Worm (Caenorhabditis elegans) whole organism, mixed stage, embryonic: ENCODE results near the gene M110.9.

ENCODE experiments used
- bed-3 ChIP-seq: fragments of 200-800 bp; sonication (Bioruptor generic); optimal IDR thresholded peaks from 3 replicates; lab custom pipeline; 2018; ENCODE audit warnings: mild to moderate bottlenecking, missing genetic modification characterization, moderate library complexity, missing compliant biosample characterization
- blmp-1 ChIP-seq: fragments of 150-350 bp; optimal IDR thresholded peaks from 2 replicates; lab custom pipeline; 2014; ENCODE audit warnings: missing biosample characterization, missing genetic modification characterization
- ceh-39 ChIP-seq: fragments of 150-350 bp; optimal IDR thresholded peaks from 2 replicates; lab custom pipeline; 2014; ENCODE audit warnings: missing biosample characterization, missing genetic modification characterization
- ceh-43 ChIP-seq: fragments of 200-800 bp; sonication (Bioruptor generic); optimal IDR thresholded peaks from 2 replicates; lab custom pipeline; 2018; ENCODE audit warnings: mild to moderate bottlenecking, missing genetic modification characterization, moderate library complexity, missing compliant biosample characterization
- ceh-83 ChIP-seq: fragments of 200-800 bp; sonication (Bioruptor generic); optimal IDR thresholded peaks from 2 replicates; lab custom pipeline; 2018; ENCODE audit warnings: mild to moderate bottlenecking, missing genetic modification characterization, missing compliant biosample characterization
- ces-1 ChIP-seq: fragments of 150-350 bp; optimal IDR thresholded peaks from 2 replicates; lab custom pipeline; 2014; ENCODE audit warnings: missing biosample characterization, missing genetic modification reagents, missing genetic modification characterization
- cnd-1 ChIP-seq: fragments of 200-800 bp; sonication (Bioruptor generic); optimal IDR thresholded peaks from 2 replicates; lab custom pipeline; 2018; ENCODE audit warnings: mild to moderate bottlenecking, missing genetic modification characterization, missing compliant biosample characterization
- drap-1 ChIP-seq: fragments of 200-800 bp; sonication (Bioruptor generic); optimal IDR thresholded peaks from 3 replicates; lab custom pipeline; 2018; ENCODE audit warnings: mild to moderate bottlenecking, missing genetic modification characterization, missing compliant biosample characterization
- elt-1 ChIP-seq: sonication (generic microtip); optimal IDR thresholded peaks from 2 replicates; lab custom pipeline; 2017; ENCODE audit warnings: missing genetic modification characterization, mild to moderate bottlenecking, missing compliant biosample characterization, antibody characterized with exemption, moderate library complexity, borderline replicate concordance; ENCODE audit not compliant: insufficient read depth
- elt-3 ChIP-seq: fragments of 150-350 bp; optimal IDR thresholded peaks from 2 replicates; lab custom pipeline; 2014; ENCODE audit warnings: missing biosample characterization, missing genetic modification characterization
- flh-1 ChIP-seq: fragments of 200-800 bp; sonication (Bioruptor generic); optimal IDR thresholded peaks from 2 replicates; lab custom pipeline; 2018; ENCODE audit warnings: mild to moderate bottlenecking, missing genetic modification characterization, moderate library complexity, missing compliant biosample characterization
- ham-2 ChIP-seq: fragments of 200-800 bp; sonication (Bioruptor generic); optimal IDR thresholded peaks from 2 replicates; lab custom pipeline; 2018; ENCODE audit warnings: mild to moderate bottlenecking, missing genetic modification characterization, missing compliant biosample characterization
- hlh-1 ChIP-seq: fragments of 150-350 bp; optimal IDR thresholded peaks from 2 replicates; lab custom pipeline; 2014; ENCODE audit warnings: missing biosample characterization, missing genetic modification reagents, missing genetic modification characterization
- lin-13 ChIP-seq: fragments of 150-350 bp; optimal IDR thresholded peaks from 2 replicates; lab custom pipeline; 2014; ENCODE audit warnings: missing biosample characterization, missing genetic modification characterization
- nhr-12 ChIP-seq: fragments of 150-350 bp; optimal IDR thresholded peaks from 2 replicates; lab custom pipeline; 2014; ENCODE audit warnings: missing biosample characterization, missing genetic modification characterization
- nhr-2 ChIP-seq: fragments of 150-350 bp; optimal IDR thresholded peaks from 2 replicates; lab custom pipeline; 2014; ENCODE audit warnings: missing biosample characterization, missing genetic modification characterization
- nhr-28 ChIP-seq: fragments of 150-350 bp; optimal IDR thresholded peaks from 2 replicates; lab custom pipeline; 2014; ENCODE audit warnings: missing biosample characterization, missing genetic modification characterization
- nhr-76 ChIP-seq: sonication (generic microtip); optimal IDR thresholded peaks from 2 replicates; lab custom pipeline; 2017; ENCODE audit warnings: missing biosample characterization, missing genetic modification characterization
- sem-2 ChIP-seq: fragments of 200-800 bp; sonication (Bioruptor generic); optimal IDR thresholded peaks from 2 replicates; lab custom pipeline; 2018; ENCODE audit warnings: mild to moderate bottlenecking, missing genetic modification characterization, missing compliant biosample characterization
- snpc-4 ChIP-seq: fragments of 150-350 bp; optimal IDR thresholded peaks from 2 replicates; lab custom pipeline; 2014; ENCODE audit warnings: missing biosample characterization, missing genetic modification characterization
- sptf-1 ChIP-seq: sonication (generic microtip); optimal IDR thresholded peaks from 2 replicates; lab custom pipeline; 2017; ENCODE audit warnings: mild to moderate bottlenecking, missing genetic modification characterization, moderate library complexity, missing compliant biosample characterization
- tbx-8 ChIP-seq: fragments of 200-800 bp; sonication (Bioruptor generic); optimal IDR thresholded peaks from 2 replicates; lab custom pipeline; 2018; ENCODE audit warnings: mild to moderate bottlenecking, missing genetic modification characterization, moderate library complexity, missing compliant biosample characterization
- unc-120 ChIP-seq: sonication (generic microtip); optimal IDR thresholded peaks from 2 replicates; lab custom pipeline; 2017; ENCODE audit warnings: missing genetic modification characterization, missing compliant biosample characterization; ENCODE audit not compliant: poor library complexity, severe bottlenecking
- unc-39 ChIP-seq: fragments of 150-350 bp; optimal IDR thresholded peaks from 2 replicates; lab custom pipeline; 2014; ENCODE audit warnings: missing biosample characterization, missing genetic modification characterization
- unc-62 ChIP-seq: fragments of 150-350 bp; optimal IDR thresholded peaks from 2 replicates; lab custom pipeline; 2014; ENCODE audit warnings: missing biosample characterization, missing genetic modification reagents, missing genetic modification characterization
- zip-8 ChIP-seq: fragments of 150-350 bp; optimal IDR thresholded peaks from 2 replicates; lab custom pipeline; 2014; ENCODE audit warnings: missing biosample characterization, missing genetic modification characterization
- ztf-11 ChIP-seq: fragments of 150-350 bp; optimal IDR thresholded peaks from 2 replicates; lab custom pipeline; 2014; ENCODE audit warnings: missing biosample characterization, missing genetic modification characterization

Gene M110.9

DNA sequence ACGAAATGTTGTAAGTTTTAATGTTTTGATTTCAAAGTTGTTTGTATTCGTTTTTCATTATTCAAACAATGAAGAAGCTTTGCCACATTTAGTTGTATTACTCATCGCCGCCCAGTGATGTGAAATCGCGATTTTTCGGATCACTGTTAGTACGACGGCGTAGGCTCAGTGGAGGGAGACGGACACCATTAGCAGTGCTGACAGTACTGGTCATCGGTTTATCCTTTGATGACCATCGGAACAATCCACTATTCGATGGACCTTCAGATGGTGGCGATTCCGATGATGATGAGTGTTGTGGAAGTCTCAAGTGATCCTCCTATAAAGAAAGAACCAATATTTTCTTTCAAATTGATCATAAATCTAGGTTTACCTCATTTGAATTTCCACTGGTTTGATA, 43.6 kb upstream of the M110.9 start:
- no peak for TF ChIP-seq elt-3 (tag; lab: Kevin White, UChicago)
- no peak for TF ChIP-seq snpc-4 (tag; lab: Kevin White, UChicago)
- TF ChIP-seq ham-2 (GFP tag; lab: Kevin White, UChicago) = no peak
- no peak for TF ChIP-seq bed-3 (GFP tag; lab: Kevin White, UChicago)
- TF ChIP-seq sptf-1 (tag; lab: Kevin White, UChicago) = no peak
- no peak for TF ChIP-seq flh-1 (GFP tag; lab: Kevin White, UChicago)
- TF ChIP-seq, all 35 proteins: peak for 0

DNA sequence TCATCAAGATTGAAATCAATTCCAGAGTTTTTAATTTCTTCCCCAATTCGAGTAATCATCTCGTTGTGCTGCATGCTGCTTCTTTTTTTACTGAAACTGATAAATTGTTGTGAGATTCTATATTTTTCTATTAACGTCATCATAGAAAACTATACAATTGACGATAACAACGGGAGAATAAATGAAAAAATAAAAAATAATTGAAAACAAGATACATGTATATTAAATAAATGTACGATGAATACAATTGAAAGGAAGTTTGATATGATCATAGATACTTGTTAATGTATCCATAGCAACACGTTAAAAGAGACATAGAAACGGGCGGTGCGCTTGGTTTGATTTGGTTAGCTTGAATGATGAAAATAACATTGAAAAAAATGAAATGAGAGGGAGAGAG, 40.6 kb upstream of the M110.9 start, which contains the start of gene T05C12.8:
Gene T05C12.8, minus strand, starts transcription at position 101 of the 400 bp plus-strand sequence.
- TF ChIP-seq sem-2 (GFP tag; lab: Kevin White, UChicago) = no peak
- peak; percentile 15 for TF ChIP-seq ces-1 (GFP tag; lab: Kevin White, UChicago)
- TF ChIP-seq, all 35 proteins: peak for 1

DNA sequence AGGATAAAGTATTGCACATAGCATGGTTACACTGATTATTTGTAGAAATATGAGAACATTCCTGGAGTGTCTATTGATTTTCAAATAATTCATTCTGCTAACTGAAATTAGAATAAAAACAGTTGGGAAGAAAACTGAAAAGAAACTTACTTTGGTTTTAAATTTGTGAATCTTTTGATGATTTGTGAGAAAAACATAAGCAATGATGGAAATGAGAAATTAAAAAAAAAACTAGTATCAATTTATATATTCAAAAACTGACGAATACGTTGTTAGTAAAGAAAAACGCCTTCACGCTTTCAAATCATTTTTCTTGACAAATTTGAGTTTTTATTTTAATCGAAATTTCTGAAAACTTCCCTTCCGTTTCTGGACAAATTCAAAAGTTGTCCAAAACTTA, 38.0 kb upstream of the M110.9 start, which contains the start of gene T05C12.9:
Gene T05C12.9, minus strand, starts transcription at position 101 of the 400 bp plus-strand sequence.
- TF ChIP-seq ceh-39 = no peak
- no peak for TF ChIP-seq sptf-1 (tag; lab: Kevin White, UChicago)
- no peak for TF ChIP-seq nhr-2 (tag; lab: Kevin White, UChicago)
- TF ChIP-seq snpc-4 (tag; lab: Kevin White, UChicago) = no peak
- TF ChIP-seq ztf-11 (tag; lab: Kevin White, UChicago) = no peak
- TF ChIP-seq tbx-8 (GFP tag; lab: Kevin White, UChicago) = no peak
- no peak for TF ChIP-seq hlh-1 (tag; lab: Kevin White, UChicago)
- TF ChIP-seq sem-2 (GFP tag; lab: Kevin White, UChicago) = no peak
- TF ChIP-seq nhr-12 (tag; lab: Kevin White, UChicago) = no peak
- TF ChIP-seq ceh-83 (GFP tag; lab: Kevin White, UChicago) = no peak
- TF ChIP-seq unc-120 (tag; lab: Kevin White, UChicago) = no peak
- no peak for TF ChIP-seq lin-13 (tag; lab: Kevin White, UChicago)

DNA sequence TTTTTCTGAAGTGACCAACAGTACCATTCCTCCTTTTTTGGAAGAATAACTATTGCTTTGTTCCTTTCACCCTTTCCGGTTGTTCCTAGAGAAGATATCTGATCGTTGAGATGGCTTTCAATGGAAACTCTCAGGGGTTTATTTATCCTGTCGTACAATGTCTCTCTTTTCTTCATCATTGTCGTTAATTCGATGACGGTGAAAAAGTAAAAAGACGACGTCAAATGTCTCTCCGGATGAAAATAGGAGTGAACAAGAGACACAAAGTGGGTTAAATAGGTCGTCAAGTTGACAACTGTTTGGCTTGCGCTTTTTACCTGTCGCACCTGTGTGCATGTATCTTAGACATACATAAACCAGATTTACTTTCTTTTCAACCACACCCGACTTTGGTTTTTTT, 37.2 kb upstream of the M110.9 start:
- no peak for TF ChIP-seq blmp-1
- TF ChIP-seq flh-1 (GFP tag; lab: Kevin White, UChicago) = no peak
- no peak for TF ChIP-seq zip-8 (tag; lab: Kevin White, UChicago)
- no peak for TF ChIP-seq nhr-28
- no peak for TF ChIP-seq sptf-1 (tag; lab: Kevin White, UChicago)

DNA sequence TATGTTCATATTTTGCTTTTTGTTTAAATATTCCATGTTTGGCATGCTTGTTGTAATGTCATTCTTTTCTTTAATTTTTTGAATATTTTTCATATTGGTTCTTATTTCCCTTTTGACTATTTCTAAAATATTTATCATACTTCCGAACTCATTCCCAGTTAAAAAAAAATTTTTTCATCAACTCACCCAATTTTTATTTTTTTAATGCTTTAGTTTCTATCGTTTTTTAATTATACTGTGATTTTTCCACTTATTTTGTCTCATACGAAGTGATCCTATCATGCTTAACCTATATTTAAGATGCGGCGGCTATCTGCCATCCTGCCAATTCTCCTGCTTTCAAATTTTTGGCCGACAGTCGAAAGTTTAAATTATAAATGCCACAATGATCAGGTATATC, 32.6 kb upstream of the M110.9 start, which contains the start of gene qua-1:
Gene qua-1, plus strand, starts transcription at position 301 of the 400 bp plus-strand sequence.
- TF ChIP-seq ceh-43 (GFP tag; lab: Kevin White, UChicago) = no peak
- no peak for TF ChIP-seq unc-39 (tag; lab: Kevin White, UChicago)
- no peak for TF ChIP-seq cnd-1 (tag; lab: Kevin White, UChicago)
- TF ChIP-seq ztf-11 (tag; lab: Kevin White, UChicago) = no peak
- no peak for TF ChIP-seq drap-1 (GFP tag; lab: Kevin White, UChicago)
- no peak for TF ChIP-seq ceh-83 (GFP tag; lab: Kevin White, UChicago)
- TF ChIP-seq ceh-39 = no peak
- no peak for TF ChIP-seq unc-120 (tag; lab: Kevin White, UChicago)
- no peak for TF ChIP-seq hlh-1 (tag; lab: Kevin White, UChicago)
- no peak for TF ChIP-seq nhr-2 (tag; lab: Kevin White, UChicago)

DNA sequence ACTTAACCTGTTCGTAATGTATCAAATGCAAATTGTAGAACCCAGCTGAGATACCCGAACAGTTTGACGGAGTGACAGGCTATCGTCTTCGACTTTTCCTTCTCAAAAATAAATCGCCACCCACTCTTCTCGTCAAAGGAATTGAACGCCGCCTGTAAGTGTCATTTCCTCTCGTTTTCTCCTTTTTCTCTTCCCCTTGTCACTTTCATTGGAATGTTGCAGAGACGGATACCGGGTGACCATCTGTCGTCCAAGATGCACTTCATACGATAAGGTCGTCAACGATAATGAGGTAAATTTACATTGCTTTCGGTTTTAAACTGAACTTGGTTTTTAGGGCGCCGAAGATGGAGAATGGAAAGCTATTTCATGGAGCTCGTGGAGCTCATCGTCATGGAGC, 31.3 kb upstream of the M110.9 start:
- TF ChIP-seq nhr-76 (tag; lab: Kevin White, UChicago) (no peak), unc-62 (GFP tag; lab: Kevin White, UChicago) (peak; percentile 43), sem-2 (GFP tag; lab: Kevin White, UChicago) (no peak), drap-1 (GFP tag; lab: Kevin White, UChicago) (no peak), nhr-2 (tag; lab: Kevin White, UChicago) (no peak), unc-39 (tag; lab: Kevin White, UChicago) (no peak), blmp-1 (peak; percentile 74), elt-1 (tag; lab: Kevin White, UChicago) (no peak), hlh-1 (tag; lab: Kevin White, UChicago) (no peak), zip-8 (tag; lab: Kevin White, UChicago) (no peak)
